Worm (Caenorhabditis elegans): ENCODE results near the gene ttbk-2.2.

Gene ttbk-2.2

DNA sequence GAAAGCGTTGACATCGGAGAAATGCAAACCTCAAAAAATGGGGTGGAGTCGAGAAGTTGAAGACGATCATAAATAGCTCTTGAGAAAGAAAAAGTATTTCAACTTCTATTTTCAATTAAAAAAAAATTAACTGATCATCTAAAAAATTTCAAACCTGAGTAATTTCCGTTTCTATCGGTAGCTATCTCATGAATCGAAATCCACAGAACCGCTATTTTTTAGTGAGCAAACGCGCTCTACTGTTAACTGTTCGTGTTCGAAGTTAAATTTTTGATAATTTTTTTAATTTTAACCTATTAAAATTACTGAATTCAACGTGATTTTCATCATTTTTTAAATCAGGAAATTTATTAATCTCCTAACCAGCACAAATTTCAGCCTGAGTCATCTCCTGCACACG is 17.0 kb upstream of the ttbk-2.2 start:
- TF ChIP-seq fkh-4 (tag; optimal IDR thresholded peaks at IDR 0.05; ENCODE audit: borderline replicate concordance) (no peak), hlh-4 (tag; optimal IDR thresholded peaks at IDR 0.05) (no peak), nhr-76 (tag; optimal IDR thresholded peaks at IDR 0.05) (no peak), efl-1 (optimal IDR thresholded peaks at IDR 0.05) (peak in 1 of 2 experiments; percentile 13), efl-1 (GFP tag; optimal IDR thresholded peaks at IDR 0.05 in 1 of 2) (no peak)

DNA sequence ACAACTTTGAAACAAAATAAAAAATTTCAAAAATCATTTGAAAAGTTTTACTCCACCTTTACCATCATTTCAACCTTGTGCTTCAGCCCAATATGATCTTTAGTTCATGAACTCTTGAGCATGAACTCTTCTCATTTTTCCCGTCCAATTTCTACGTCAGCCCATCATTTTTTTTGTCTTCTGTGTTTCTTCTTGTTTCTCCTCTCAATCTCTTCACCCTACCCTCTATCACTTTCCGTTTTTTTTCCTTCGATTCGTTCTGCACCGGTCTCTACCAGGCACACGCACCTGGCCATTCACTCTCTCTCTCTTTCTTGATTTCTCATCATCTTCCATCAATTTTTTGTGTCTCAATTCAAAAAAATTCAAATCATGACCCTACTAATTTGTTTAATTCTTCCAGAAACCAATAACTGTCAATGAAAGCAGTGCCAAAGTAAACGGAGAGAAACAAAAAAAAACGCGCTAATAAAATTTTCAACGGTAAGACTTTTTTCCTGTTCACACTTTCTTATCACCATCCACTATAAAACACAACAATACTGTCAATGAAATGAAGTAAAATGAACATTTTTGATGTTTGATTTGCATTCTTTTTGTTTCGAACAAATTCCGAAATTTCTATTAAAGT is 16.2 kb upstream of the ttbk-2.2 start, which contains the start of gene pygo-1:
Gene pygo-1, plus strand, starts transcription at position 404 of the 631 bp plus-strand sequence.
- TF ChIP-seq efl-1 (optimal IDR thresholded peaks at IDR 0.05) (no peak), efl-1 (GFP tag; optimal IDR thresholded peaks at IDR 0.05 in 1 of 2) (peak in 1 of 2 experiments; percentile 86), C34B4.2 (tag; optimal IDR thresholded peaks at IDR 0.05) (no peak), dpl-1 (GFP tag; optimal IDR thresholded peaks at IDR 0.05) (no peak), ces-1 (GFP tag; optimal IDR thresholded peaks at IDR 0.05) (no peak), sptf-1 (tag; optimal IDR thresholded peaks at IDR 0.05) (no peak), unc-86 (tag; optimal IDR thresholded peaks at IDR 0.05) (no peak), pax-3 (tag; optimal IDR thresholded peaks at IDR 0.05) (no peak), zag-1 (tag; optimal IDR thresholded peaks at IDR 0.05) (no peak), lin-13 (GFP tag; optimal IDR thresholded peaks at IDR 0.05) (no peak), nhr-76 (tag; optimal IDR thresholded peaks at IDR 0.05) (no peak), nhr-20 (tag; optimal IDR thresholded peaks at IDR 0.05) (no peak), nhr-85 (tag) (peak; percentile 68), ceh-88 (GFP tag; IDR thresholded peaks at IDR 0.05) (no peak), C04F5.9 (tag; optimal IDR thresholded peaks at IDR 0.05) (no peak), ets-5 (GFP tag; IDR thresholded peaks at IDR 0.05) (no peak), blmp-1 (tag; optimal IDR thresholded peaks at IDR 0.05) (peak; percentile 93), nhr-47 (tag; optimal IDR thresholded peaks at IDR 0.05) (no peak), isw-1 (GFP tag; IDR thresholded peaks at IDR 0.05) (no peak), vab-15 (tag; optimal IDR thresholded peaks at IDR 0.05) (no peak), swsn-7 (tag; optimal IDR thresholded peaks at IDR 0.05) (no peak), aha-1 (tag; optimal IDR thresholded peaks at IDR 0.05) (no peak), hpl-2 (GFP tag; optimal IDR thresholded peaks at IDR 0.05) (no peak), rnt-1 (tag; optimal IDR thresholded peaks at IDR 0.05) (peak; percentile 41), jun-1 (tag; optimal IDR thresholded peaks at IDR 0.05) (no peak), nhr-71 (tag; optimal IDR thresholded peaks at IDR 0.05) (peak; percentile 32), mep-1 (tag; optimal IDR thresholded peaks at IDR 0.05) (peak; percentile 16), mdl-1 (tag; optimal IDR thresholded peaks at IDR 0.05) (no peak), unc-98 (GFP tag; IDR thresholded peaks at IDR 0.05) (no peak), C16A3.4 (tag; optimal IDR thresholded peaks at IDR 0.05) (no peak), ztf-4 (tag; optimal IDR thresholded peaks at IDR 0.05) (no peak), lin-14 (GFP tag; optimal IDR thresholded peaks at IDR 0.05) (peak; percentile 24), grh-1 (GFP tag; IDR thresholded peaks at IDR 0.05) (no peak), ceh-63 (GFP tag; optimal IDR thresholded peaks at IDR 0.05) (no peak), lin-35 (GFP tag; optimal IDR thresholded peaks at IDR 0.05) (no peak), lin-39 (tag; optimal IDR thresholded peaks at IDR 0.05) (no peak), elt-3 (tag; optimal IDR thresholded peaks at IDR 0.05) (no peak), unc-130 (tag; optimal IDR thresholded peaks at IDR 0.05) (no peak), tlp-1 (tag; optimal IDR thresholded peaks at IDR 0.05) (no peak), ceh-90 (tag; optimal IDR thresholded peaks at IDR 0.05) (no peak), sox-4 (tag; optimal IDR thresholded peaks at IDR 0.05) (no peak), hlh-17 (GFP tag; optimal IDR thresholded peaks at IDR 0.05; ENCODE audit: borderline replicate concordance) (no peak), irx-1 (tag; optimal IDR thresholded peaks at IDR 0.05) (no peak), ceh-82 (tag; optimal IDR thresholded peaks at IDR 0.05) (no peak), efl-3 (GFP tag; optimal IDR thresholded peaks at IDR 0.05) (no peak), nhr-11 (tag; optimal IDR thresholded peaks at IDR 0.05) (no peak), mef-2 (tag; optimal IDR thresholded peaks at IDR 0.05) (no peak), skn-1 (tag; optimal IDR thresholded peaks at IDR 0.05) (no peak), elt-2 (tag; optimal IDR thresholded peaks at IDR 0.05) (no peak)

Data from whole organism, L1 larva.